Worm (Caenorhabditis elegans) whole organism, mixed stage, embryonic: ENCODE measurements around the gene ZC262.4.
A peak's percentile ranks its signal among the peaks of the same experiment; 100 is the strongest.

Experiments used
- bed-3 ChIP-seq: fragments of 200-800 bp; sonication (Bioruptor generic); optimal IDR thresholded peaks from 3 replicates; lab custom pipeline; 2018; ENCODE audit warnings: mild to moderate bottlenecking, missing genetic modification characterization, moderate library complexity, missing compliant biosample characterization
- blmp-1 ChIP-seq: fragments of 150-350 bp; optimal IDR thresholded peaks from 2 replicates; lab custom pipeline; 2014; ENCODE audit warnings: missing biosample characterization, missing genetic modification characterization
- ceh-39 ChIP-seq: fragments of 150-350 bp; optimal IDR thresholded peaks from 2 replicates; lab custom pipeline; 2014; ENCODE audit warnings: missing biosample characterization, missing genetic modification characterization
- ceh-43 ChIP-seq: fragments of 200-800 bp; sonication (Bioruptor generic); optimal IDR thresholded peaks from 2 replicates; lab custom pipeline; 2018; ENCODE audit warnings: mild to moderate bottlenecking, missing genetic modification characterization, moderate library complexity, missing compliant biosample characterization
- ceh-83 ChIP-seq: fragments of 200-800 bp; sonication (Bioruptor generic); optimal IDR thresholded peaks from 2 replicates; lab custom pipeline; 2018; ENCODE audit warnings: mild to moderate bottlenecking, missing genetic modification characterization, missing compliant biosample characterization
- ces-1 ChIP-seq: fragments of 150-350 bp; optimal IDR thresholded peaks from 2 replicates; lab custom pipeline; 2014; ENCODE audit warnings: missing biosample characterization, missing genetic modification reagents, missing genetic modification characterization
- cnd-1 ChIP-seq: fragments of 200-800 bp; sonication (Bioruptor generic); optimal IDR thresholded peaks from 2 replicates; lab custom pipeline; 2018; ENCODE audit warnings: mild to moderate bottlenecking, missing genetic modification characterization, missing compliant biosample characterization
- drap-1 ChIP-seq: fragments of 200-800 bp; sonication (Bioruptor generic); optimal IDR thresholded peaks from 3 replicates; lab custom pipeline; 2018; ENCODE audit warnings: mild to moderate bottlenecking, missing genetic modification characterization, missing compliant biosample characterization
- elt-1 ChIP-seq: sonication (generic microtip); optimal IDR thresholded peaks from 2 replicates; lab custom pipeline; 2017; ENCODE audit warnings: missing genetic modification characterization, mild to moderate bottlenecking, missing compliant biosample characterization, antibody characterized with exemption, moderate library complexity, borderline replicate concordance; ENCODE audit not compliant: insufficient read depth
- elt-3 ChIP-seq: fragments of 150-350 bp; optimal IDR thresholded peaks from 2 replicates; lab custom pipeline; 2014; ENCODE audit warnings: missing biosample characterization, missing genetic modification characterization
- flh-1 ChIP-seq: fragments of 200-800 bp; sonication (Bioruptor generic); optimal IDR thresholded peaks from 2 replicates; lab custom pipeline; 2018; ENCODE audit warnings: mild to moderate bottlenecking, missing genetic modification characterization, moderate library complexity, missing compliant biosample characterization
- ham-2 ChIP-seq: fragments of 200-800 bp; sonication (Bioruptor generic); optimal IDR thresholded peaks from 2 replicates; lab custom pipeline; 2018; ENCODE audit warnings: mild to moderate bottlenecking, missing genetic modification characterization, missing compliant biosample characterization
- hlh-1 ChIP-seq: fragments of 150-350 bp; optimal IDR thresholded peaks from 2 replicates; lab custom pipeline; 2014; ENCODE audit warnings: missing biosample characterization, missing genetic modification reagents, missing genetic modification characterization
- lin-13 ChIP-seq: fragments of 150-350 bp; optimal IDR thresholded peaks from 2 replicates; lab custom pipeline; 2014; ENCODE audit warnings: missing biosample characterization, missing genetic modification characterization
- lsy-2 ChIP-seq: fragments of 150-350 bp; optimal IDR thresholded peaks from 2 replicates; lab custom pipeline; 2014; ENCODE audit warnings: missing biosample characterization, missing genetic modification characterization
- mab-5 ChIP-seq: fragments of 150-350 bp; optimal IDR thresholded peaks from 2 replicates; lab custom pipeline; 2014; ENCODE audit warnings: missing biosample characterization, missing genetic modification characterization
- mls-2 ChIP-seq: sonication (generic microtip); optimal IDR thresholded peaks from 2 replicates; lab custom pipeline; 2016; ENCODE audit warnings: mild to moderate bottlenecking, missing genetic modification characterization, moderate library complexity, missing compliant biosample characterization
- nhr-12 ChIP-seq: fragments of 150-350 bp; optimal IDR thresholded peaks from 2 replicates; lab custom pipeline; 2014; ENCODE audit warnings: missing biosample characterization, missing genetic modification characterization
- nhr-2 ChIP-seq: fragments of 150-350 bp; optimal IDR thresholded peaks from 2 replicates; lab custom pipeline; 2014; ENCODE audit warnings: missing biosample characterization, missing genetic modification characterization
- nhr-237 ChIP-seq: fragments of 150-350 bp; optimal IDR thresholded peaks from 2 replicates; lab custom pipeline; 2014; ENCODE audit warnings: missing biosample characterization, missing genetic modification characterization
- nhr-28 ChIP-seq: fragments of 150-350 bp; optimal IDR thresholded peaks from 2 replicates; lab custom pipeline; 2014; ENCODE audit warnings: missing biosample characterization, missing genetic modification characterization
- pha-4 ChIP-seq: fragments of 150-350 bp; optimal IDR thresholded peaks from 2 replicates; lab custom pipeline; 2018; ENCODE audit warnings: missing biosample characterization, missing genetic modification reagents, missing genetic modification characterization
- sem-2 ChIP-seq: fragments of 200-800 bp; sonication (Bioruptor generic); optimal IDR thresholded peaks from 2 replicates; lab custom pipeline; 2018; ENCODE audit warnings: mild to moderate bottlenecking, missing genetic modification characterization, missing compliant biosample characterization
- sptf-1 ChIP-seq: sonication (generic microtip); optimal IDR thresholded peaks from 2 replicates; lab custom pipeline; 2017; ENCODE audit warnings: mild to moderate bottlenecking, missing genetic modification characterization, moderate library complexity, missing compliant biosample characterization
- unc-120 ChIP-seq: sonication (generic microtip); optimal IDR thresholded peaks from 2 replicates; lab custom pipeline; 2017; ENCODE audit warnings: missing genetic modification characterization, missing compliant biosample characterization; ENCODE audit not compliant: poor library complexity, severe bottlenecking
- unc-62 ChIP-seq: fragments of 150-350 bp; optimal IDR thresholded peaks from 2 replicates; lab custom pipeline; 2014; ENCODE audit warnings: missing biosample characterization, missing genetic modification reagents, missing genetic modification characterization
- zip-8 ChIP-seq: fragments of 150-350 bp; optimal IDR thresholded peaks from 2 replicates; lab custom pipeline; 2014; ENCODE audit warnings: missing biosample characterization, missing genetic modification characterization
- ztf-11 ChIP-seq: fragments of 150-350 bp; optimal IDR thresholded peaks from 2 replicates; lab custom pipeline; 2014; ENCODE audit warnings: missing biosample characterization, missing genetic modification characterization

ZC262.4 gene

DNA sequence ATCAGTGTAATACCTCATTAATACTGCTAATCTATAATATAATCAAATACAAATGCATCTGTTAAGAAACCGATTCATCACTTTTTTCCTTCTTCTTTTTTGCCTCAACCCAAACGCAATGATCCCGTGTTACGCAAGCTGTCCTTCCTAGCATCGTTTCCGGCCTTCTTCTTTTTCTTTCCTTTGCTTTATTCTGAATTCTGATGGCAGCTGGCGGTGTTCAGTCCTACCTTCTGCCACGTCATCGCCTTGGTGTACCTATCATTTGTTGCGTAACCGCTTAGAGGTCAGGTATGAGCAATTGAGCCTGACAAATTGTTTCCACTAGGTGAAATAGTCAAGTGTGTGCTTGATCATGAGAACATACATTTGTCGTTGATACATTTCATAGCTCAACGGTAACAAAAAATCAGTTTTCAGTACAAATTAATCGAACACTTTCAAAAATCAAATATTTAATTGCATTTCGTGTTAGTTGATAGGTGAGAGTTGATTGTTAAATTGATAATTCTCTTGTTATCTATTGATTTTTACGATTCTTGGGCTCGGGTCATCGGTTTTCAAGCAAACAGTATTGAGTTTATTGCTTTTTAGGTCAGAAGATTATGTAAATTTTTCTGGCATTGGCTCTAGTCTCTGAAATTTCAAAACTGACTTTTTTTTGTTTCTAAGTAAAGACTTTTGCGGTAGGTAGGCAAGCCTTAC is 36.0 kb downstream of the ZC262.4 start:
- TF ChIP-seq cnd-1 (peak; percentile 79), ces-1 (no peak), mls-2 (tag; lab: Kevin White, UChicago) (peak; percentile 24), pha-4 (tag; lab: Kevin White, UChicago) (no peak), zip-8 (peak; percentile 93), nhr-2 (tag; lab: Kevin White, UChicago) (peak; percentile 90), sptf-1 (tag; lab: Kevin White, UChicago) (peak; percentile 35), unc-62 (GFP tag; lab: Kevin White, UChicago) (peak; percentile 3)

- TF ChIP-seq drap-1 (GFP tag; lab: Kevin White, UChicago) (no peak), blmp-1 (tag; lab: Kevin White, UChicago) (peak; percentile 44), zip-8 (peak; percentile 13), unc-62 (GFP tag; lab: Kevin White, UChicago) (peak; percentile 77)
These were observed 41.1 kb downstream of the ZC262.4 start for ce11 chrIII:8293260-8293659.

ce11 chrIII:8291268-8292032 is 42.9 kb downstream of the ZC262.4 start:
- peak; percentile 11 for TF ChIP-seq unc-62 (GFP tag; lab: Kevin White, UChicago)
- no peak for TF ChIP-seq nhr-237 (tag; lab: Kevin White, UChicago)
- no peak for TF ChIP-seq nhr-12 (tag; lab: Kevin White, UChicago)
- peak; percentile 11 for TF ChIP-seq elt-1 (tag; lab: Kevin White, UChicago)
- TF ChIP-seq ces-1 = no peak
- no peak for TF ChIP-seq pha-4 (tag; lab: Kevin White, UChicago)
- TF ChIP-seq elt-3 (tag; lab: Kevin White, UChicago) = peak; percentile 22
- no peak for TF ChIP-seq mls-2 (tag; lab: Kevin White, UChicago)
- no peak for TF ChIP-seq sptf-1 (tag; lab: Kevin White, UChicago)
- TF ChIP-seq lin-13 (tag; lab: Kevin White, UChicago) = no peak
- TF ChIP-seq drap-1 (GFP tag; lab: Kevin White, UChicago) = no peak

DNA sequence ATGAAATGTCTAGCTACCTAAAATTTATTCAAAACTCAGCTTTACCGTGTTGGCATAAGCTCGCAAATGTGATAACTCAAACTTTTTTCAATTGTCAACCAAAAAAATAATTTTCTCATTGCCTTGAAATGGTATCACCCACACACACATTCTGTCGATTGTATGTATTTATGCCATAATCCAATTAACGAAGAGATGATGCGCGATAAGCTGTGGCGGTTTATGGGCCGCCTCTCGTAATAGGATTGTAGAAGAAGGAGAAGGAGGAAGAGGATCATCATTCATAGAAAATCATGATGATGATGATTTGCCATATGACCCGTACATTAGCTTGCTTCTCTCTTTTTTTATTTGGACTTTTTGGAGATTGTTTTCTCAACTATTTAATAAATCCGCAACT is 45.2 kb downstream of the ZC262.4 start:
- TF ChIP-seq sem-2 (GFP tag; lab: Kevin White, UChicago) (no peak), ces-1 (peak; percentile 95), ceh-83 (GFP tag; lab: Kevin White, UChicago) (no peak), mab-5 (tag; lab: Kevin White, UChicago) (no peak), pha-4 (tag; lab: Kevin White, UChicago) (no peak), bed-3 (GFP tag; lab: Kevin White, UChicago) (no peak), nhr-28 (tag; lab: Kevin White, UChicago) (no peak), lin-13 (tag; lab: Kevin White, UChicago) (no peak), ham-2 (no peak), elt-1 (tag; lab: Kevin White, UChicago) (peak; percentile 43), blmp-1 (tag; lab: Kevin White, UChicago) (no peak), ceh-43 (no peak), elt-3 (tag; lab: Kevin White, UChicago) (no peak), drap-1 (GFP tag; lab: Kevin White, UChicago) (no peak), nhr-2 (tag; lab: Kevin White, UChicago) (no peak), unc-62 (GFP tag; lab: Kevin White, UChicago) (no peak), zip-8 (no peak)
- TF ChIP-seq, all 35 proteins: peak for 2

DNA sequence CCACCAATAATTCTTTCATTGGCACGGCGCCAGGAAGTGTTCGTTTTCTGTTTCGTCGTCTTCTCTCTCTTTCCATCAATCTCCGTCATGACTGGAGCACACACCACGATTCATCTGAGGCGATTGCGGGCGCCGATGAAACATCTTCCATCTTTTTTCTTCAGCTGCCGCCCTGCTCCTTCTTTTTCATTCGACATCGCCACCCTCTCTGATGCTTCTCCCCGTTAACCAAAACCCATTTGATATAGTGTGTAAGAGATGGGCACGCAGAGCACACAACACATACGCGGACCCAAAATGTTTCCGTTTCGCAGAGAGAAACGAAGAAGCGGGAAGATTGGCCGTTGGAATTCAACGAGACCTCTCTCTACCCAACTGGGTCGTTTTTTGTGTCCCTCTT is 46.8 kb downstream of the ZC262.4 start:
- no peak for TF ChIP-seq zip-8
- TF ChIP-seq unc-120 (tag; lab: Kevin White, UChicago) = peak; percentile 66
- peak; percentile 27 for TF ChIP-seq sptf-1 (tag; lab: Kevin White, UChicago)

ce11 chrIII:8286824-8287223 is 47.5 kb downstream of the ZC262.4 start:
- TF ChIP-seq ztf-11 (tag; lab: Kevin White, UChicago) (no peak), ceh-39 (tag; lab: Kevin White, UChicago) (no peak), mab-5 (tag; lab: Kevin White, UChicago) (no peak), lsy-2 (no peak), flh-1 (GFP tag; lab: Kevin White, UChicago) (no peak), hlh-1 (tag; lab: Kevin White, UChicago) (peak; percentile 91), sem-2 (GFP tag; lab: Kevin White, UChicago) (no peak)
